Worm (Caenorhabditis elegans): ENCODE measurements around the gene col-130.
A peak's percentile ranks its signal among the peaks of the same experiment; 100 is the strongest.

The col-130 gene

ce11 chrIV:12432340-12432739, 4.0 kb upstream of the col-130 start, which contains the start of gene clec-184:
Gene clec-184 (plus strand): TSS chrIV:12432640.
- TF ChIP-seq fkh-10 (GFP tag; optimal IDR thresholded peaks at IDR 0.05) (no peak), lin-39 (tag; optimal IDR thresholded peaks at IDR 0.05) (no peak), F10B5.3 (tag; optimal IDR thresholded peaks at IDR 0.05) (no peak), nhr-42 (GFP tag; IDR thresholded peaks at IDR 0.05) (no peak), ceh-32 (tag; optimal IDR thresholded peaks at IDR 0.05; ENCODE audit: poor library complexity) (no peak), D1046.2 (GFP tag; IDR thresholded peaks at IDR 0.05) (no peak), lin-29 (GFP tag; IDR thresholded peaks at IDR 0.05) (no peak), aly-2 (tag; optimal IDR thresholded peaks at IDR 0.05) (no peak), F37D6.2 (tag; optimal IDR thresholded peaks at IDR 0.05) (no peak), hlh-11 (tag; optimal IDR thresholded peaks at IDR 0.05) (no peak), nhr-6 (tag; optimal IDR thresholded peaks at IDR 0.05) (no peak), nhr-237 (tag; optimal IDR thresholded peaks at IDR 0.05) (no peak), spr-1 (tag; optimal IDR thresholded peaks at IDR 0.05) (no peak), ceh-44 (GFP tag; IDR thresholded peaks at IDR 0.05) (no peak), ceh-62 (tag; optimal IDR thresholded peaks at IDR 0.05) (no peak), php-3 (GFP tag; IDR thresholded peaks at IDR 0.05) (no peak)

DNA sequence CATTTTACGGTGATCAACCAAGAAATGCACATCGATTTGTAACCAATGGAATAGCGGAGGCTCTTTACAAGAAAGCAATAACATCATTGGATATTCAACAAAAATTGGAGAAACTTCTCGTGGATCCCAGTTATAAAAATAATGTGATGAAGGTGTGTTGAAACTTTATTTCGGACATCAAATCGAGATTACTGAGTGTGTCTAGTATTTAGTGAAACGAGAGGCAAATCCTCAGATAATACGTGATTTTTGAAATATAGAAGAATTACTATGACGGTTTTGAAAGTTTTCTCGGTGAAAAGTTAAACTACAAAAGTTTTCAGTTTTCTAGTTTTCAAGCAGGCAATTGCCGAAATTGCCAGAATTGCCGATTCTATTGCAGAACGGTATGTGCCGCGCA, 3.4 kb upstream of the col-130 start:
- no peak for TF ChIP-seq nhr-102 (tag; optimal IDR thresholded peaks at IDR 0.05)
- peak; percentile 92 for TF ChIP-seq aha-1 (tag)

- no peak for TF ChIP-seq F37D6.2 (tag; optimal IDR thresholded peaks at IDR 0.05)
- TF ChIP-seq php-3 (GFP tag; IDR thresholded peaks at IDR 0.05) = no peak
- no peak for TF ChIP-seq ztf-11 (tag; optimal IDR thresholded peaks at IDR 0.05)
- peak; percentile 16 for TF ChIP-seq aha-1 (tag)
- TF ChIP-seq unc-130 (GFP tag; optimal IDR thresholded peaks at IDR 0.05) = no peak
- TF ChIP-seq nhr-11 (tag; optimal IDR thresholded peaks at IDR 0.05) = no peak
- peak in 1 of 2 experiments; percentile 86 for TF ChIP-seq unc-62 (GFP tag; optimal IDR thresholded peaks at IDR 0.05 in 1 of 2)
- no peak for TF ChIP-seq unc-62 (tag; optimal IDR thresholded peaks at IDR 0.05)
- TF ChIP-seq mxl-2 (GFP tag; conservative IDR thresholded peaks at IDR 0.05) = no peak
- TF ChIP-seq T26A8.4 (GFP tag; IDR thresholded peaks at IDR 0.05) = no peak
- TF ChIP-seq nhr-25 (tag; optimal IDR thresholded peaks at IDR 0.05; ENCODE audit: borderline replicate concordance, insufficient read depth) = peak; percentile 9
- TF ChIP-seq lin-1 (GFP tag; IDR thresholded peaks at IDR 0.05) = no peak
- TF ChIP-seq ztf-7 (tag; optimal IDR thresholded peaks at IDR 0.05) = no peak
- TF ChIP-seq saeg-2 (GFP tag; IDR thresholded peaks at IDR 0.05) = no peak
- no peak for TF ChIP-seq mdl-1 (tag; optimal IDR thresholded peaks at IDR 0.05)
These were observed 1.2 kb upstream of the col-130 start for ce11 chrIV:12429504-12429903.

DNA sequence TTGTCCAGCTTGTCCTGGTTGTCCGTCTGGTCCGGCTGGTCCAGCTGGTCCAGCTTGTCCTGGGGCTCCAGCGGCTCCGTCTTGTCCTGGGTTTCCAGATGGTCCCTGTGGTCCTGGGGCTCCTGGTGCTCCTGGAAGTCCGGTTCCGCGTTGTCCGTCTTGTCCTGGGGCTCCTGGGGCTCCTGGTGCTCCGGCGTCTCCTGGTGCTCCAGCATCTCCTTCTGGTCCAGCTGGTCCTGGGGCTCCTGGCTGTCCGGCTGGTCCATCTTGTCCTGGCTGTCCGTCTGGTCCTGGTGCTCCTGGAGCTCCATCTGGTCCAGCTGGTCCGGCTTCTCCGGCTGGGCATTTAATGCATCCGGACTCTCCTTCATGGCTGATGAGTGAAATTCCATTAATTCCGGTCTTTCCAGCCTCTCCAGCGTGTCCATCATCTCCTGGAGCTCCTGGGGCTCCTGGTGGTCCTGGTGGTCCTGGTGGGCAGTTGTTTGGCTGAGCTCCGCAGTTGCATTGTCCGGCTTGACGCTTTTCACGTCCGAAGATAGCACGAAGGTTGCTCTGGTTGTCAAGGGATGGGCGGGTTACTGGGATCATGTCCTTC, 530 bp downstream of the col-130 start:
- TF ChIP-seq saeg-2 (GFP tag; IDR thresholded peaks at IDR 0.05) (0 out of 2 replicates have a peak, but pooled peaks have one; percentile 36), T26A8.4 (GFP tag; IDR thresholded peaks at IDR 0.05) (peak; percentile 47; the same call in 1 of the 2 replicates), ceh-28 (tag; optimal IDR thresholded peaks at IDR 0.05) (no peak), pqm-1 (tag; optimal IDR thresholded peaks at IDR 0.05) (no peak), ceh-32 (tag; optimal IDR thresholded peaks at IDR 0.05; ENCODE audit: poor library complexity) (no peak), lin-29 (GFP tag; IDR thresholded peaks at IDR 0.05) (0 out of 2 replicates have a peak, but pooled peaks have one; percentile 17), hlh-11 (tag; optimal IDR thresholded peaks at IDR 0.05) (peak; percentile 49), snpc-1.2 (GFP tag; IDR thresholded peaks at IDR 0.05) (0 out of 2 replicates have a peak, but pooled peaks have one; percentile 5), zip-11 (GFP tag; IDR thresholded peaks at IDR 0.05) (no peak), set-16 (GFP tag; IDR thresholded peaks at IDR 0.05) (peak; percentile 99), nhr-76 (tag; optimal IDR thresholded peaks at IDR 0.05) (no peak), php-3 (GFP tag; IDR thresholded peaks at IDR 0.05) (0 out of 2 replicates have a peak, but pooled peaks have one; percentile 13), F44E2.7 (GFP tag; IDR thresholded peaks at IDR 0.05) (0 out of 2 replicates have a peak, but pooled peaks have one; percentile 32), madf-5 (GFP tag; IDR thresholded peaks at IDR 0.05) (peak in 1 of 2 experiments; percentile 99; a peak in 2 of 4 replicates)
